Worm (Caenorhabditis elegans): ENCODE results near the gene dpl-1.

DNA sequence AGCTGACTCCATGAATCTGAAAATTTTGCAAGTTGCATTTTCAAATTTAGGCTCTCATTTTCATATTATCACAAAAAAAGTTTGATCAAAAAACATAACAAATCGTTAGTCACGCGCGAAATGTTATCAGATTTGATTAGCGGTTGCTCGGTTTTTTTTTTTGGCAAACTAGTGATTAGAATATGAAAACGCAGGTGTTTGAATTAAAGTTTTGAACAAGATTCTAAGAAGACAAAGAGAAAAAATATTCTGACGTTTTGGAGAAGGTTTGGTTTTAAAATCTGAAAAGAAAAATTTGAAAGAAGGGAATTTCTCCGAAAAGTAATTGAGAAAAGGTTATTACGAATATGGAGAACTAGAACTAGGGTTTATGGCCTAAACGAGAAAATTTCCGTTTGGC is 25.3 kb upstream of the dpl-1 start:
- TF ChIP-seq nhr-76 (tag; optimal IDR thresholded peaks at IDR 0.05) = no peak
- no peak for TF ChIP-seq nhr-12 (tag; optimal IDR thresholded peaks at IDR 0.05)
- TF ChIP-seq blmp-1 (tag; optimal IDR thresholded peaks at IDR 0.05) = no peak
- no peak for TF ChIP-seq ztf-11 (tag; optimal IDR thresholded peaks at IDR 0.05)
- TF ChIP-seq sptf-1 (tag; optimal IDR thresholded peaks at IDR 0.05) = no peak
- TF ChIP-seq lin-13 (tag; optimal IDR thresholded peaks at IDR 0.05) = no peak
- no peak for TF ChIP-seq unc-62 (GFP tag; optimal IDR thresholded peaks at IDR 0.05)
- no peak for TF ChIP-seq lin-32 (GFP tag; optimal IDR thresholded peaks at IDR 0.05)
- TF ChIP-seq cnd-1 (tag; optimal IDR thresholded peaks at IDR 0.05) = no peak
